Fruit fly (Drosophila melanogaster): ENCODE data around the gene CG14717.

CG14717 gene

DNA sequence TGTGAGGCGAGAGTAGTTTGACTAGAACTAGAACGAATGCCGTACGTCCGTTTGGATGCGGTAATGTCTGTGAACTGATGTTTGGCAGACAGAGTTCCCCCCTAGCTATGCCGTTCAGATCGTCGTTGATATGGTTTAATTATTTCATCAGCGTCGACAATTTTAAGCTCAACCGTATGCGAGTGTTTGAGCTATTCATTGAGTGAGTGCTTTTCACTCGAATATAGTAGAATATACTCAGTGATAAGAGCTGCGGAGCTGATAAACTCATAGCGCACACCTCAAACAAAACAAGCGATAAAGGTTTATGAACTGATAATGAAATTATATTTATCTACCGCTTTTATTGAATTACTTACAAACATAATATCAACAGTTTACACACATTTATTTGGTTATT is 8.3 kb upstream of the CG14717 start, which contains the start of gene CG6834 (continued):
- no peak for TF ChIP-seq CG9437 (GFP tag; optimal IDR thresholded peaks at IDR 0.05)
- no peak for TF ChIP-seq gsb-n (tag; optimal IDR thresholded peaks at IDR 0.05)
- peak; percentile 31 for TF ChIP-seq Fer1 (GFP tag; optimal IDR thresholded peaks at IDR 0.05)
- TF ChIP-seq CG7987 (GFP tag; optimal IDR thresholded peaks at IDR 0.05), result no peak
- no peak for TF ChIP-seq Usf (GFP tag; optimal IDR thresholded peaks at IDR 0.05)
- no peak for TF ChIP-seq Dad (GFP tag; optimal IDR thresholded peaks at IDR 0.05)
- no peak for TF ChIP-seq sr (GFP tag; IDR thresholded peaks at IDR 0.05)
- TF ChIP-seq CG10543 (GFP tag; optimal IDR thresholded peaks at IDR 0.05), result peak; percentile 20
- no peak for TF ChIP-seq slou (GFP tag; optimal IDR thresholded peaks at IDR 0.05)
- no peak for TF ChIP-seq CG8944 (GFP tag; optimal IDR thresholded peaks at IDR 0.05)
- TF ChIP-seq CG6254 (GFP tag; optimal IDR thresholded peaks at IDR 0.05), result no peak
- TF ChIP-seq eyg (GFP tag; optimal IDR thresholded peaks at IDR 0.05), result no peak
- no peak for TF ChIP-seq CG31388 (GFP tag; optimal IDR thresholded peaks at IDR 0.05)
- TF ChIP-seq Pdp1 (GFP tag; optimal IDR thresholded peaks at IDR 0.05), result peak in 1 of 2 experiments; percentile 90
- TF ChIP-seq sd (tag; optimal IDR thresholded peaks at IDR 0.05), result peak; percentile 38
- no peak for TF ChIP-seq CG3838 (GFP tag; optimal IDR thresholded peaks at IDR 0.05)
- TF ChIP-seq CG11560 (tag; IDR thresholded peaks at IDR 0.05), result no peak
- no peak for TF ChIP-seq NC2α (GFP tag; optimal IDR thresholded peaks at IDR 0.05)
- peak; percentile 20 for TF ChIP-seq unpg (GFP tag; optimal IDR thresholded peaks at IDR 0.05)
- TF ChIP-seq CG16813 (GFP tag; IDR thresholded peaks at IDR 0.05; ENCODE audit: partially characterized antibody), result no peak
- no peak for TF ChIP-seq nau (GFP tag; optimal IDR thresholded peaks at IDR 0.05)
- no peak for TF ChIP-seq Fer3 (tag; optimal IDR thresholded peaks at IDR 0.05)
- TF ChIP-seq ci (GFP tag; IDR thresholded peaks at IDR 0.05), result no peak
- TF ChIP-seq pfk (GFP tag; optimal IDR thresholded peaks at IDR 0.05), result no peak
- TF ChIP-seq Ptx1 (GFP tag; IDR thresholded peaks at IDR 0.05), result no peak
- TF ChIP-seq dmrt99B (tag; optimal IDR thresholded peaks at IDR 0.05), result no peak
- TF ChIP-seq scrt (GFP tag; optimal IDR thresholded peaks at IDR 0.05), result no peak
- TF ChIP-seq otp (GFP tag; IDR thresholded peaks at IDR 0.05), result no peak
- TF ChIP-seq CG2120 (GFP tag; optimal IDR thresholded peaks at IDR 0.05), result no peak
- no peak for TF ChIP-seq pho (GFP tag; optimal IDR thresholded peaks at IDR 0.05)
- TF ChIP-seq CG31224 (GFP tag; IDR thresholded peaks at IDR 0.05), result no peak
- TF ChIP-seq disco-r (GFP tag; optimal IDR thresholded peaks at IDR 0.05), result no peak
- TF ChIP-seq Dfd (GFP tag; optimal IDR thresholded peaks at IDR 0.05), result no peak
- no peak for TF ChIP-seq sna (GFP tag; IDR thresholded peaks at IDR 0.05; ENCODE audit: partially characterized antibody)
- no peak for TF ChIP-seq Dp (GFP tag; optimal IDR thresholded peaks at IDR 0.05)
- TF ChIP-seq HLH3B (GFP tag; IDR thresholded peaks at IDR 0.05), result no peak
- no peak for TF ChIP-seq gro (GFP tag; optimal IDR thresholded peaks at IDR 0.05)
- no peak for TF ChIP-seq Hr3 (GFP tag; optimal IDR thresholded peaks at IDR 0.05)
- TF ChIP-seq mirr (GFP tag; optimal IDR thresholded peaks at IDR 0.05), result peak; percentile 76
- no peak for TF ChIP-seq CG3407 (GFP tag; optimal IDR thresholded peaks at IDR 0.05)
- TF ChIP-seq ro (GFP tag; IDR thresholded peaks at IDR 0.05), result no peak
- no peak for TF ChIP-seq mam (GFP tag; optimal IDR thresholded peaks at IDR 0.05)
- TF ChIP-seq chm (GFP tag; IDR thresholded peaks at IDR 0.05), result no peak
- no peak for TF ChIP-seq CG14441 (GFP tag; IDR thresholded peaks at IDR 0.05)
- TF ChIP-seq CG17802 (tag; optimal IDR thresholded peaks at IDR 0.05), result no peak
- no peak for TF ChIP-seq slp2 (GFP tag; optimal IDR thresholded peaks at IDR 0.05)
- TF ChIP-seq CG1529 (GFP tag; optimal IDR thresholded peaks at IDR 0.05), result no peak
- TF ChIP-seq unc-4 (GFP tag; IDR thresholded peaks at IDR 0.05; ENCODE audit: partially characterized antibody), result no peak
- no peak for TF ChIP-seq tgo (GFP tag; IDR thresholded peaks at IDR 0.05)
- TF ChIP-seq CG17568 (GFP tag; optimal IDR thresholded peaks at IDR 0.05), result peak; percentile 12
- no peak for TF ChIP-seq CG9797 (GFP tag; optimal IDR thresholded peaks at IDR 0.05)
- TF ChIP-seq Dref (GFP tag; IDR thresholded peaks at IDR 0.05), result no peak
